Worm (Caenorhabditis elegans): ENCODE measurements around the gene nlp-20.

- TF ChIP-seq pha-4 (tag; optimal IDR thresholded peaks at IDR 0.05) (no peak), pqm-1 (tag; optimal IDR thresholded peaks at IDR 0.05) (no peak), ceh-48 (tag; optimal IDR thresholded peaks at IDR 0.05) (no peak), dve-1 (tag; optimal IDR thresholded peaks at IDR 0.05) (no peak), F13H6.1 (tag; optimal IDR thresholded peaks at IDR 0.05) (no peak), C38D4.7 (GFP tag; optimal IDR thresholded peaks at IDR 0.05) (no peak), ama-1 (optimal IDR thresholded peaks at IDR 0.05) (no peak), nhr-11 (tag; optimal IDR thresholded peaks at IDR 0.05) (no peak), rnt-1 (tag; optimal IDR thresholded peaks at IDR 0.05) (no peak), dmd-4 (tag; optimal IDR thresholded peaks at IDR 0.05; ENCODE audit: borderline replicate concordance) (no peak), K09A11.1 (tag; optimal IDR thresholded peaks at IDR 0.05; ENCODE audit: insufficient read depth) (no peak), unc-42 (tag; optimal IDR thresholded peaks at IDR 0.05) (no peak), ceh-30 (tag; optimal IDR thresholded peaks at IDR 0.05) (no peak)
Measured at ce11 chrIV:7689326-7689725, 46.5 kb upstream of the nlp-20 start.
